Worm (Caenorhabditis elegans): Measurements from ENCODE around the gene lars-1.

Gene lars-1

DNA sequence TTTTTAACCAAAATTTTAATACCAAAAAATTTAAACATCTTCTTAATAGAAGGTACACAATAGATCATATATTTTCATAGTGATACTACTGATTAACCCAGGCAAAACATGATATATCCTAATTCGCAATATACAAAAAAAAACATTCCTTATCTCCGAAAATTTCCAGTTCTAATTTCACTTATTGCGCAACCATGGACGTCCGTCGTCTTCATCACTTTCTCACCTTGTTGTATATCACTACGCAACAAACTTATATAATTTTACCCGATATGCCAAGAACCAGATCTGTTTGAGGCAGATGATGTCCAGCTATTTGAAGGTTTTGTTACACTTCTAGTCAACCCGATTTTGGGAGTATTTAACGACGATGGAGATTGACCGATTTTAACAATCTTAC lies 1.2 kb upstream of the lars-1 start, which contains the start of gene R74.2:
Gene R74.2, plus strand, starts transcription at position 316 of the 400 bp plus-strand sequence.
- TF ChIP-seq dao-5 (tag; optimal IDR thresholded peaks at IDR 0.05) (no peak), him-1 (tag; optimal IDR thresholded peaks at IDR 0.05) (no peak), W03F9.2 (tag; optimal IDR thresholded peaks at IDR 0.05) (no peak)

DNA sequence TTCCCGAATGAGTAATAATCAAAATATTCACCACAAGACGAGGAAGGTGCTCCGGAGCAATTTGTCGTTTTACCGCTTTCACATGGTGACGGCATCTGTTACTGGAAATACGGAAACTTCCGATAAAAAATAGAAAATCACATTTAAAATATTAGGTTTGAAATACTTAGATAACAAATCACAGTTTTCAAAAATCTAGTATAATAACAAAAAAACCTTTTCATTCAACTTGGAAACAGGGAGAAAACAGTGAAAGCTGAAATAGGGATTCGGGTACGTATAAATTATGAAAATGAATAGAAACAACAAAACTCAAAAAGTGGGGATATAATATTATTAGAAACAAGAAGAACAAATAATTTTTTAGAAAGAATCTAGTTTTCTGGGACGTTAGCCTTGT lies 5.3 kb downstream of the lars-1 start, which contains the start of gene C16C10.1:
Gene C16C10.1, minus strand, starts transcription at position 101 of the 400 bp plus-strand sequence.
- no peak for TF ChIP-seq dao-5 (tag; optimal IDR thresholded peaks at IDR 0.05)
- TF ChIP-seq W03F9.2 (tag; optimal IDR thresholded peaks at IDR 0.05), result no peak
- TF ChIP-seq him-1 (tag; optimal IDR thresholded peaks at IDR 0.05), result no peak

DNA sequence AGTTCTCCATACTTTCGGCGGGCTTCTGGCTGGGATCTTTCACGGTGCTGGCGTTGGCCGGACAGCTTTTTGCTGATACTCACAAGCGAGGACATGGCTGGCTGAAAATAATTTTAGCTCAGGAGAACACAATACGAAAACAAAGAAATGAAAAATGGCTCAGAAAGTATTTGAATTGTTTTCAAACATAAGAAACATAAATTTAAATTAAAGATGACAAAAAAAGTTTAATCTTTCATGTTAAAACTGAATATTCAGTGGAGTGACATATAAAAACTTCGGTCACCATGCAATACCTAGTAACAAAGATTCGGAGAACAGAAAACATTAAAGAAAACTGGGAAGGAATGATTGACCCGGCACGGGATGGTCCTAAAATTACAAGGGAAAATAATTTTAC lies 8.0 kb downstream of the lars-1 start, which contains the start of gene C16C10.2:
Gene C16C10.2, minus strand, starts transcription at position 101 of the 400 bp plus-strand sequence.
- TF ChIP-seq dao-5 (tag; optimal IDR thresholded peaks at IDR 0.05), result no peak
- no peak for TF ChIP-seq him-1 (tag; optimal IDR thresholded peaks at IDR 0.05)
- TF ChIP-seq W03F9.2 (tag; optimal IDR thresholded peaks at IDR 0.05), result no peak

DNA sequence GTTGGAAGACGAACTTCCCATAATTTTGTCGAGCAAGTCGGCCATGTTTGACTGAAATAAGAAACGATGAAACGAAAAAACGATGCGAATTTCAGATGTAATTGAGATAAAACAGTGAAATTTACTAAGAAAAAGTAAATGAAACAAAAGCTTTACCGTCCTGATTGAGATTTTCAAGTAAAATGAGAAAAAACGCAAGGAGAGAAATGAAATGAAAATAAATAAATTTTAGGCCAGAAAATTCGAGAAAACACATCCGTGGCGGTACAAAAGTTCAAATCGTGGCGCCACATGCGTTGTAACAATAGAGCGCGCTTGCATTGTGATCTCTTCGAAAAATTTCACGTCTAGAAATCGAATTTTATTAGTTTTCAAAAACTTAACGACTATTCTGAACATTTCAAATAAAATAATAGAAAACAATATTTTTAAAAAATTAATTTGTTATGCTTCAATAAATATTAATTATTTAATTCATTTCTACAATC lies 10.4 kb downstream of the lars-1 start, which contains the start of the genes hrde-1 and C16C10.13:
Gene hrde-1, minus strand, starts transcription at position 51 of the 488 bp plus-strand sequence.
Gene C16C10.13, plus strand, starts transcription at position 332 of the 488 bp plus-strand sequence.
- no peak for TF ChIP-seq him-1 (tag; optimal IDR thresholded peaks at IDR 0.05)
- TF ChIP-seq W03F9.2 (tag; optimal IDR thresholded peaks at IDR 0.05), result peak; percentile 75

DNA sequence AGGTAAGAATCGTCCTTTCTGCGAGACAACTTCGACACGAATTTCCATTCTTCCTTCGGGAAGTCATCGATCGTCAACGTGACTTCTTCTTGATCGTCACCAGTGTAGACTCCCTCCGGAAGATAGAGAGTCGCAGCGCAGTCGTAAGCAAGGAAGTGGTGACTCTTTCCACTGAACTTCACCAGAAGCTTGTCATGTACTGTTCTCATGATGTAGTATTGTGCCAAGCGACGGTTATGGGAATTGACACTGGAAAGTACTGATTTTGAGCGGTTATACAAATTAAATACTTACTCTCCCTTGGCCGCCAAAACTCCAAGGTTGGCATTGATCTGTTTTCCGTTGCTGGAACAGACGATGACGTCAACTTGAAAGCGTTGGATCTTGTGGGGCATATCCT lies 11.1 kb downstream of the lars-1 start:
- no peak for TF ChIP-seq dao-5 (tag; optimal IDR thresholded peaks at IDR 0.05)
- TF ChIP-seq W03F9.2 (tag; optimal IDR thresholded peaks at IDR 0.05), result no peak
- TF ChIP-seq him-1 (tag; optimal IDR thresholded peaks at IDR 0.05), result no peak

DNA sequence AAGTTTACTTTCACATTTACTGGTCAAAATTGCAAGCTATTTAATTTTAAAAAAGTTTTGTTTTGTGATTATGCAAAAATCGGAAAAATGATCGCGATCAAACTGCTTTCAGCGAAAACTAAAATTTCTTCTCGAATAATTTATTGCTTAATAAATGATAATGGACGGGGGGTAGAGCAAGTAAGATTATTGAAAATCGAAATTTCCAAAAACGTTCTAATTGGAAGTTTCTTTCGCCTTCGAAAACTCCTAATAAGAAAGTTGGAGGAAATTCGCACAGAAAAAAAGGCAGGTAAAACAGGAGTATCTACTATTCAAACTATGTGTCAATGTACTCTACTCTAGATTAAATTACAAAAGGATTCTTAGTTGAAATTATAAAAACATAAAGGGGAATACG lies 14.4 kb downstream of the lars-1 start:
- TF ChIP-seq W03F9.2 (tag; optimal IDR thresholded peaks at IDR 0.05) (no peak), dao-5 (tag; optimal IDR thresholded peaks at IDR 0.05) (no peak), him-1 (tag; optimal IDR thresholded peaks at IDR 0.05) (no peak)

DNA sequence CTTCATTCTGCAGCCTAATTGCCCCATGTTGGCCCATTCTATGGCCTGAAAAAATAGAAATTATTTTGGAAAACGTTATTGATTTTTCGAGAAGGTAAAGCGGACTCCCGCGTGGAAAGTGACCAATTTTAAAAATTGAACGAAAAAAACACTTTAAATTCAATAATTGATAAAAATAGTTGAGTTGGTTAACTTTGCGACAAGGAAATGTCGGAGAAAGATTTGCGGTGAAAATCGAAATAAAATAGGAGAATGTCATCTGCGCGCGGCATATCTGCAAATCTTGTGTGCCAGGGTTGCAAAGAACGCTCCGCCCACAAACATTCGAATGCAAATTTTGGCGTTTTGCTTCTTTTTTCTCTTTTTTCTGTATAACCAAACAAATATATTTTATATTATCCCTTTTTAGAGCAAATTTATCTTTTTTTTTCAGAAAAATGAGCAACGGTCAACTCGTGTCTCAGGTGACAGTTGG lies 15.7 kb downstream of the lars-1 start, which contains the start of the genes rnf-121 and C16C10.4:
Gene rnf-121, minus strand, starts transcription at position 51 of the 475 bp plus-strand sequence.
Gene C16C10.4, plus strand, starts transcription at position 434 of the 475 bp plus-strand sequence.
- TF ChIP-seq him-1 (tag; optimal IDR thresholded peaks at IDR 0.05) (peak; percentile 45), dao-5 (tag; optimal IDR thresholded peaks at IDR 0.05) (peak; percentile 43), W03F9.2 (tag; optimal IDR thresholded peaks at IDR 0.05) (peak; percentile 69)

DNA sequence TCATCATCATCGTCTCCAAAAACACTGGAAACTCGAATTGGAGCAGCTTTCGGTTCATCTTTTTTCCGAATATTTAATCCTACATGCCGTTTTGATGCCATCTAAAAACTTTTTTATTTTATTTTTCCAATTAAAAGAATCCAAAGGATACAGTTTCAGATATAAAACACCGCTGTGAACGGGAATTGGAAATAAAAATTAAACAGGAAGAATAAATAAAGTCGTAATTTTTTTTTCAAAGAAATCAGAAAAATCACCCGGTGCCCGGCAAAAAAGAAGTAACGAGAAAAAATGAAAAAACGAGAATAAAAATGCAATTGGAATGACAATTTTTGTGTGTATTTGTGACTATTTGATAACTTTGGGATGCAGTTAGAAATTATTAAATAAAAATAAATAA lies 17.9 kb downstream of the lars-1 start, which contains the start of gene ccdc-55:
Gene ccdc-55, minus strand, starts transcription at position 101 of the 400 bp plus-strand sequence.
- no peak for TF ChIP-seq dao-5 (tag; optimal IDR thresholded peaks at IDR 0.05)

DNA sequence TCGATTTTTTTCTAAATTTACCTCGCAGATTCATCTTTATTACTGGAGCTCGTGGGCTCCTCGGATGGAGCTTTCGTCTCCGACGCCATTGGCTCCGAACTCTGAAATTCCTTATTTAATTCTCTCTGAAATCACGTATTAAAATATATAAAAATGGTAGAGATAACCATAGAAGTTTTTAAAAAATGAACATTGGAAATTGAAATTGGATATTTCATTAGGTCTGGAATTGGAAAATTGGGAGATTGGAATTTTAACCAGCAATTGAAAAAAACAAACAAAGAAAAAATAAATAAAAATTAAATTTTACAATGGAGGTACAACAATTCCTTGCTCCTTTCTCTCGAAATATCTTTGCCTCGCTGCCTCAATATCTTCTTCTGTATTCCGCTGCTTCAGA lies 19.9 kb downstream of the lars-1 start, which contains the start of gene rnf-5:
Gene rnf-5, minus strand, starts transcription at position 101 of the 400 bp plus-strand sequence.
- TF ChIP-seq W03F9.2 (tag; optimal IDR thresholded peaks at IDR 0.05), result no peak
- no peak for TF ChIP-seq dao-5 (tag; optimal IDR thresholded peaks at IDR 0.05)
- no peak for TF ChIP-seq him-1 (tag; optimal IDR thresholded peaks at IDR 0.05)

DNA sequence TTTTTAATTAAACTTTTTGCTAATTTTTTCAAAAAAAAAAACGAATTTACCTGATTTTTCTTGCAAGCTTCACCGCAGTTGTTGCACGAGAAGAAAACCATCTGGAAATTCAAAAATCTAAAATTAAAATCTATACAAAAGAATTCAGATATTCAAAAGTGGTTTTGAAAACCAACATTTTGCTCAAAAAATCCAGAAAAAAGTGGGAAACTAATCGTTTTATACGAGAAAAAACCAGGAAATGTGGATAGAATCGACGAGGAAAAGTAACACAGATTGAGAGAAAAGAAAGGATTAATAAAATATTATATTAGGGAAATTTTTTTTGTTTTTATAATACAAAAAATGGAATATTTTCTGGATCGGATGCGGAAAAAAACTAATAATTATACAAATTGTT lies 22.5 kb downstream of the lars-1 start, which contains the start of gene C16C10.8:
Gene C16C10.8, minus strand, starts transcription at position 101 of the 400 bp plus-strand sequence.
- TF ChIP-seq dao-5 (tag; optimal IDR thresholded peaks at IDR 0.05), result no peak
- no peak for TF ChIP-seq W03F9.2 (tag; optimal IDR thresholded peaks at IDR 0.05)
- TF ChIP-seq him-1 (tag; optimal IDR thresholded peaks at IDR 0.05), result no peak

DNA sequence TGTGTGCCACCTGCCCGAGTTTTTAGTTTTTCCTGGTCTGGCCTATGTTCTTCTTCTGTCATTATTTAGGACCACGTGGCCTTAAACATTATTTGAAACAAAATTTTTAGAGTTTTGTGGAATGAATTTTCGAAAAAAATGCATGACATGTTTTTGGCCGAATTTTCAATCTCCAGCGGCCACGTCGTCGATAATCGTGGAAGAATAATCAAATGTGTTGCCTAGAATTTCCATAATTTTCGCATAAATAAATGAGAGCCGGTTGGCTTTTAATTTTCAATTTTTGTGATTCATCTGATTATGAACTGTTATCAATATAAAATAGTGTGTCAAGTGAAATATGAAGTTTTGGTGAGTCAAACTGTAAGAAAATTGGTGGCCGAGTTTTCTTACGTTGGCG lies 25.7 kb downstream of the lars-1 start, which contains the start of gene C01G12.16:
Gene C01G12.16, plus strand, starts transcription at position 301 of the 400 bp plus-strand sequence.
- TF ChIP-seq W03F9.2 (tag; optimal IDR thresholded peaks at IDR 0.05) (no peak), dao-5 (tag; optimal IDR thresholded peaks at IDR 0.05) (no peak)

DNA sequence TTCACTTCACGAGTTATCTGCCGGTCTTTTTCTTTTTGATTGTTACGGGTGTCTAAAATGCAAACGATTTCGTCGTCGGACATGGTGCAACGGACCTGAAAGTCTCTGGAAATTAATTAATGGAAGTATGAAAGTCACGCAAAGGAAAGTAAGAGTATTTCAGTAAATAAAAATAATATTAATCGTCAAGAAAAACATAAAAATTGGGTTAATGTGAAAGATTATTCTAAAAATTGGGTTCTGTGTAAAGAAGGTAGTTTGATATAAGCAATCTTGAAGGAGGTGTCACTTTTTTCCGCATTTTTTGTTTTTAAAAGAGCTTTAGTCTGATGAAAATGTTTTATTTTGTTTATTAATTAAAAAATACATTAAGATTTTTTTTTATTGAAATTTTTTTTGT lies 29.3 kb downstream of the lars-1 start, which contains the start of gene C16C10.9:
Gene C16C10.9, minus strand, starts transcription at position 101 of the 400 bp plus-strand sequence.
- TF ChIP-seq him-1 (tag; optimal IDR thresholded peaks at IDR 0.05), result no peak
- no peak for TF ChIP-seq dao-5 (tag; optimal IDR thresholded peaks at IDR 0.05)
- no peak for TF ChIP-seq W03F9.2 (tag; optimal IDR thresholded peaks at IDR 0.05)

DNA sequence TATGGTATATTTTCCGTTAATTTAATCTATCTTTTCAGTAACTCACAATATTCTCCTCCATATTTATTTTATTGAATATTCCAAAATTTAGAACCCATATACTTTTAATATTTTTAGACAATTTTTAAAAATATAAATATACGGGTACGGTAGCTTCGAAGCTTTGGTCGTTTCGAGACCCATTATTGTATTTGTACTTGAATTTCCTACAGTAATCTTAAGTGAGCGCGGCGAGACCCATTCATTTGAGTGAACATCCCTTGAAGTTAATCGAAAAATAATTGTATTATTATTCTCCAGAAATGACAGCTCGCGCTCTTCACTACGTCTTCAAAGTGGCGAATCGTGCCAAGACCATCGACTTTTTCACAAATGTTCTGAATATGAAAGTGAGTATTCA lies 33.3 kb downstream of the lars-1 start, which contains the start of gene glod-4:
Gene glod-4, plus strand, starts transcription at position 301 of the 400 bp plus-strand sequence.
- no peak for TF ChIP-seq dao-5 (tag; optimal IDR thresholded peaks at IDR 0.05)

DNA sequence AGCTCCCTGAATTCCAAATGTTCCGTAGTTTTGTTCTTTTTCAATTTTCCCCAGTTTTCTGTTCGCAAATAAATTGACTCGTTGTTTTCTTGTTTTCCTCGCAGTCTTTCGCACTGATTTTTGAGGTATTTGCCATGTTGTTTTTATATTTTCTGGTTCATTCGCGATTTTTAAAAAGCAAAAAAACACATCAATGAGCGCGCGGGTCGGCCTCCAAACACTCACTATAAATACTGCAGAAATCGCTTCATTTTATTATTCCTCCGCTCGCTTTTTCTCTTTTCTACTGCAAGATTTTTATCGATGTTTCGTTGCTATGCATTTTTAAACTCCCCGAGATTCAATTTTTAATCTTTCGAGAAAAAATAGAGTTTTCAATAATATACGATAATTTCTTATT lies 33.8 kb downstream of the lars-1 start:
- TF ChIP-seq W03F9.2 (tag; optimal IDR thresholded peaks at IDR 0.05) (no peak), dao-5 (tag; optimal IDR thresholded peaks at IDR 0.05) (no peak), him-1 (tag; optimal IDR thresholded peaks at IDR 0.05) (no peak)
